Fruit fly (Drosophila melanogaster) S2 (cell line): ENCODE measurements around the gene Mnr.

Experiments used
- CG8478 ChIP-seq: fragments of >200 bp; optimal IDR thresholded peaks from 2 replicates; lab custom pipeline; 2018
- CTCF ChIP-seq, 2 experiments: fragments of >200 bp; optimal IDR thresholded peaks; 2 replicates each; lab custom pipeline; 2018

The Mnr gene

DNA sequence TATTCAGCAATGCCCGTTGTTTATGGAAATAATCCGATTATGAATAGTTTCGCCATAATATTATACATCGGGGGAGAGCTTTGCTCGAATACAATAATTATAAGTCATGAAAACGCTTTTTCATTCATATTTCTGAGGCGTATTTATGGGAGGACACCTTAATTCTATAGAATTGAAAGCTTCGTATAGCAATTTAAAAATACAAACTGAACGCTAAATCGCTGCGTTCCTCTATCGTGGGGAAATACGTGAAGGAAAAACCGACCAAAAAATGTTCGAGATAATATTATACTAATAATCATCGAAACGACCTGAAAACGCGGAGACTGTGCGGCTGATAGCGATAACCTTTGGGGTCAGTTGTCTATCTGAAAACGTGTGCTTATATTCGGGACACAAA is 4.5 kb downstream of the Mnr start:
- no peak for TF ChIP-seq CTCF (optimal IDR thresholded peaks at IDR 0.05; lab: Kevin White, UChicago)
- TF ChIP-seq CG8478 = no peak

dm6 chrX:21265391-21265790 is 15.6 kb downstream of the Mnr start:
- no peak for TF ChIP-seq CTCF (optimal IDR thresholded peaks at IDR 0.05; lab: Kevin White, UChicago)

DNA sequence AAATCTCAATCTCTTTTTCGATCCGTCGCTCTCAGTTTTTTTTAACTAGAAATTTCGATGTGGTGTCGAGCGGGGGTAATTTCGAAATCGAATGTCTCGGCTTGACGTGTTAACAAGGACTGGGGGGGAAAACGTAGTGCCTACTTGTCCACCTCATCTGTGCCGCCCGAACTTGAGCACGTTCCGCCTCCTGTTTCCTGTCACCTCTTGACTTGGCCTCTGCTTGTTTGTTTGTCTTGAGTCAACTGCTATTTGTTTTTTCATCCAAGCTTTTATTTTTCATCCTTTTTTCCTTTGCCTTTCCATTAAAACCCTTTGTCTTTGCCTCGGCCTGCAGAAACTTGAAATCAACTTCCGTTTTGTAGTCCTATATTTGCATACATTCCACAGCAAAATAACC is 29.9 kb downstream of the Mnr start, which contains the start of gene CG1722:
Gene CG1722, minus strand, starts transcription at position 101 of the 400 bp plus-strand sequence.
- no peak for TF ChIP-seq CTCF (optimal IDR thresholded peaks at IDR 0.05; lab: Kevin White, UChicago)
- TF ChIP-seq CG8478 = no peak

- TF ChIP-seq CG8478 (no peak), CTCF (optimal IDR thresholded peaks at IDR 0.05; lab: Kevin White, UChicago) (no peak)
Observed at dm6 chrX:21241796-21242208, 39.2 kb downstream of the Mnr start.

- TF ChIP-seq CG8478 = no peak
- TF ChIP-seq CTCF (optimal IDR thresholded peaks at IDR 0.05; lab: Kevin White, UChicago) = no peak
Observed at dm6 chrX:21231829-21232228, 49.1 kb downstream of the Mnr start.

DNA sequence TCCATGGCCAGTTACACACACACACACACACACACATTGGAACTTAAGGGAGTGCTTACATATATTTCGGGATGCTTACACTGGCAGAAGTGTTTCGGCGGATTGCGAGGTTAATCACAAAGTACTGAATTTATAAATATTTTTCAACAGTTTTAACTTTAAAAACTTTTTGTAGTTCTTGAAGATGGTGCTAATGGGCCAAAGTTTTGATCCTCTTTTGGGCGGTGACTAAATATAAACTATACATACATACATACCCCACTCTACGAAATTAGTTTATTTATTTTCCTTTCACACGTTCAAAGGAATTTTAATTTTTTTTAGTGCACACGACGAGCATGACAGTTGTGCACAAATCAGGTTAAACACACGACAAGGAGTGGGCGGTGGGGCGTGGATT is 54.6 kb downstream of the Mnr start:
- TF ChIP-seq CG8478 (no peak), CTCF (optimal IDR thresholded peaks at IDR 0.05; lab: Kevin White, UChicago) (no peak)

DNA sequence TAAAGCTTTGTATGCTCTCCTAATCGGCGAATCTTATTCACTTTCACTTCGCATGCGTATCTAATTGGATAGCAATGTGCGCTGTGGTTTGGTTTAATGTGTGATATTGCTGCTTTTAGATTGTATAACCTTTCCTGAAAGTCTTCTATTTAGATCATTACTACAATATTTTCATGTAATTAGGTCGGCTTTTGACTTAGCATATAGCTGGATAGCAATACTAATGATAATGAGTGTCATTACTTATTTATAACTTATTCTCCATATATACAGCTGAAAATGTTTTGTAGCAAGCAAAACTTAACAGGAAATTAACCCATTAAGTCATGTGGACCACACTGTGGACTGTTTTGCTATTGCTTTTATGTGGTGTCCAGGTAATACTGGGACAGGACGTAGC is 63.4 kb downstream of the Mnr start, which contains the start of gene CG32523:
Gene CG32523, plus strand, starts transcription at position 301 of the 400 bp plus-strand sequence.
- TF ChIP-seq CG8478 = no peak

- TF ChIP-seq CG8478 (no peak), CTCF (optimal IDR thresholded peaks at IDR 0.05; lab: Kevin White, UChicago) (no peak)
Observed at dm6 chrX:21203241-21203640, 77.7 kb downstream of the Mnr start, which contains the start of gene CG1724. CG1724 (minus strand) TSS chrX:21203341.

- TF ChIP-seq CG8478 (no peak), CTCF (optimal IDR thresholded peaks at IDR 0.05; lab: Kevin White, UChicago) (no peak)
Observed at dm6 chrX:21192953-21193352, 88.0 kb downstream of the Mnr start, which contains the start of gene ccb. ccb (plus strand) TSS chrX:21193253.
